Worm (Caenorhabditis elegans): ENCODE results near the gene flp-6.

Gene flp-6

DNA sequence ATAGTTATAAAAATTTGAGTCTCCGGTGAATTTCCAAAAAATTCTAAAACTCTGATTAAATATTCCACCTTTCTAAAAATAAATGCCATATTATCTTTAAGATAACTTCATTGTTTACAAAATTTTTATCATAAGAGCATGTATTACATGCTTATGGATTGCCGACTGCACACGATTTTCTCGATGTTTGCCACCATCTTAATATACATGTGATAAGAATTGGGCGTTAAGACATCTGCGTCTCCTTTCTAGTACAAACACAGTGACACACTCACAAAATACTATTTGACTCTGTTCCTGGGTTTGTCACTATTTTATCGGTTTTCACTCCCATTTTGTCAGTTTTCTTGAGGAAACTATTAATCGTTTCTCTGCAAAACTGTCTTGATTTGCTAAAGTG, 28.7 kb upstream of the flp-6 start:
- TF ChIP-seq pqm-1 (tag; optimal IDR thresholded peaks at IDR 0.05) (peak; percentile 90), jun-1 (tag; optimal IDR thresholded peaks at IDR 0.05) (peak; percentile 39), lin-15B (tag; optimal IDR thresholded peaks at IDR 0.05) (no peak), elt-2 (tag; optimal IDR thresholded peaks at IDR 0.05) (peak; percentile 96), unc-39 (tag; optimal IDR thresholded peaks at IDR 0.05) (no peak), pha-4 (tag; optimal IDR thresholded peaks at IDR 0.05) (peak; percentile 89)

- no peak for TF ChIP-seq egl-27 (tag; optimal IDR thresholded peaks at IDR 0.05)
- no peak for TF ChIP-seq aly-2 (tag; optimal IDR thresholded peaks at IDR 0.05)
- no peak for TF ChIP-seq snpc-4 (tag; optimal IDR thresholded peaks at IDR 0.05)
Measured at ce11 chrV:9443748-9444147, 28.0 kb upstream of the flp-6 start, which contains the start of gene wdr-62. TSS of gene wdr-62 (plus strand) at chrV:9444048.

- TF ChIP-seq nhr-76 (tag; optimal IDR thresholded peaks at IDR 0.05) = no peak
- peak; percentile 75 for TF ChIP-seq nhr-23 (tag; optimal IDR thresholded peaks at IDR 0.05)
- peak; percentile 27 for TF ChIP-seq nhr-25 (tag; optimal IDR thresholded peaks at IDR 0.05)
Measured at ce11 chrV:9444618-9445017, 27.2 kb upstream of the flp-6 start.

ce11 chrV:9451485-9451884, 20.3 kb upstream of the flp-6 start:
- TF ChIP-seq nhr-237 (tag; optimal IDR thresholded peaks at IDR 0.05) (no peak), hmg-11 (tag; optimal IDR thresholded peaks at IDR 0.05) (no peak), daf-12 (tag; optimal IDR thresholded peaks at IDR 0.05) (no peak), eor-1 (tag; optimal IDR thresholded peaks at IDR 0.05) (no peak), elt-2 (tag; optimal IDR thresholded peaks at IDR 0.05) (no peak), pha-4 (tag; optimal IDR thresholded peaks at IDR 0.05) (peak; percentile 80), ceh-28 (tag; optimal IDR thresholded peaks at IDR 0.05) (no peak)

DNA sequence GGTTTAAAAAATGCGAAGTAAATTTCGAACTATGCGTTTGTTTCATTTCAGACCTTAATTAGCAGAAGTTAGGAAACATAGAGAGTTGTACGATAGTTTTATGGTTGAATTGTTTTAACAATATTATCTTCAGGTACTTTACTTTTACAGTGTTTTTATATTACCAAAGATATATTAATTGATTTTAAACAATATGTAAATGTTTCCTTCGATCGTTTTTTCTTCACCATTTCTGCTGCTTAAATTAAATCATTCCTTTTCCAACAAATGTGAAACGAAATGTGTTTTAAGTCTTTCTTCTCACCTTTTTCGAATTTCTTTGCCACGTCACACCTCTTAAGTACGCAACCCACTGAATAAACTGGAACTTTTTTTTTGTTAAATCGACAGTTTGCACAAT, 18.4 kb upstream of the flp-6 start:
- TF ChIP-seq nhr-237 (tag; optimal IDR thresholded peaks at IDR 0.05) (no peak), nhr-25 (tag; optimal IDR thresholded peaks at IDR 0.05) (peak; percentile 4)

DNA sequence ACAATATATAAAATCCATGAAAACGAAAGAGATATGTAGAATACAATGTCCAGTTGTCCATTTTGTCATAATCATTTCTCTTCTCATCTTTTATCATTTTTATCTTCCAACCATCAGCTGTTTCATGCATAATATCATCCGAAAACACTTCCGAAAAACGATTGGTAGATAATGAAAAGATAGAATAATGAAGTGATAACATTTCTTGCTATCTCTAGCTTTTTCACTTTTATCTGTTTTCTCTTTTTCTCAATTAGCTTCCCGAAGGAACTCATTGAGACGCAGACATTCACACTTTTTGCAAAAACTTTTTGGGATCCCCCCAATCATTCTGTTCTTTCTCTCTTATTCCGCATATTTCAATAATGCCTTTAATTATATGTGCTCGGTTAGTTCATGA, 17.8 kb upstream of the flp-6 start:
- TF ChIP-seq fkh-10 (GFP tag; optimal IDR thresholded peaks at IDR 0.05) (no peak), elt-2 (tag; optimal IDR thresholded peaks at IDR 0.05) (peak; percentile 49), nhr-23 (tag; optimal IDR thresholded peaks at IDR 0.05) (peak; percentile 35), elt-3 (tag; optimal IDR thresholded peaks at IDR 0.05) (peak in 2 of 3 experiments; percentile 24 to 52), lin-15B (tag; optimal IDR thresholded peaks at IDR 0.05) (no peak), mml-1 (tag; optimal IDR thresholded peaks at IDR 0.05) (no peak)

ce11 chrV:9457535-9457934, 14.2 kb upstream of the flp-6 start:
- TF ChIP-seq nfya-1 (tag; optimal IDR thresholded peaks at IDR 0.05; ENCODE audit: insufficient read depth) (no peak), elt-3 (tag; optimal IDR thresholded peaks at IDR 0.05) (no peak), nhr-43 (tag; optimal IDR thresholded peaks at IDR 0.05; ENCODE audit: poor library complexity, severe bottlenecking) (no peak), ZK546.5 (tag; optimal IDR thresholded peaks at IDR 0.05) (no peak), nhr-237 (tag; optimal IDR thresholded peaks at IDR 0.05) (no peak), lin-39 (tag; optimal IDR thresholded peaks at IDR 0.05) (no peak), daf-12 (tag; optimal IDR thresholded peaks at IDR 0.05) (no peak), ama-1 (optimal IDR thresholded peaks at IDR 0.05) (no peak), sea-2 (GFP tag; optimal IDR thresholded peaks at IDR 0.05) (no peak), ztf-11 (tag; optimal IDR thresholded peaks at IDR 0.05) (no peak), nhr-25 (tag; optimal IDR thresholded peaks at IDR 0.05) (no peak), ceh-9 (tag; optimal IDR thresholded peaks at IDR 0.05) (no peak), lin-15B (tag; optimal IDR thresholded peaks at IDR 0.05) (no peak), snpc-4 (tag; optimal IDR thresholded peaks at IDR 0.05) (no peak), unc-39 (tag; optimal IDR thresholded peaks at IDR 0.05) (no peak), elt-1 (tag; optimal IDR thresholded peaks at IDR 0.05) (no peak), ceh-82 (tag; optimal IDR thresholded peaks at IDR 0.05) (no peak), pqm-1 (tag; optimal IDR thresholded peaks at IDR 0.05) (no peak), nhr-12 (tag; optimal IDR thresholded peaks at IDR 0.05) (no peak)
